Worm (Caenorhabditis elegans): Measurements from ENCODE around the gene bckd-1A.

DNA sequence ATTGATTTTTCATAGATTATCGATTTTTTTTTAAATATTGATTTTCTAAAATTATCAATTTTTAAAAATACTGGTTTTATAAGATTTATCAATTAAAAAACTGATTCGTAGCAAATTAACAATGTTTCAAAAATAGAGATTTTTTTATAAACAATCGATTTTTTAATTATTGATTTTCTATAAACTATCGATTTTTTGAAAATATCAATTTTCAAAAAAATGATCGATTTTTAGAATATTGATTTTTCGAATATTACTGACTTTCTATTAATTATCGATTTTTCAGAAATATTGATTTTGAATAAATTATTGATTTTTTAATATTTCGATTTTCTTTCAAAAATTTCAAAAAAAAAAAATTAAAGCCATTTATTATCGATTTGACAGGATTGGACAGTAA, 19.7 kb downstream of the bckd-1A start:
- no peak for TF ChIP-seq rec-8 (tag; optimal IDR thresholded peaks at IDR 0.05)
- no peak for TF ChIP-seq Y67H2A.10 (GFP tag; conservative IDR thresholded peaks at IDR 0.05)
- no peak for TF ChIP-seq unc-130 (GFP tag; optimal IDR thresholded peaks at IDR 0.05)
- no peak for TF ChIP-seq die-1 (tag; optimal IDR thresholded peaks at IDR 0.05)

All from whole organism, young adult.